Worm (Caenorhabditis elegans) whole organism, young adult: ENCODE data around the gene K12H6.12.

ENCODE experiments used
- B0019.2 ChIP-seq: fragments of 200-800 bp; sonication (Bioruptor generic); conservative IDR thresholded peaks from 2 replicates; pipeline ENCODE4 v1.3.6; 2022; ENCODE audit warnings: missing genetic modification reagents, missing genetic modification characterization, missing compliant biosample characterization
- B0035.1 ChIP-seq: sonication (generic microtip); optimal IDR thresholded peaks from 2 replicates; lab custom pipeline; 2016; ENCODE audit warnings: missing genetic modification characterization, mild to moderate bottlenecking, missing compliant biosample characterization, missing genotype, missing genetic modification reagents
- D2030.7 ChIP-seq: fragments of 200-800 bp; sonication (Bioruptor generic); IDR thresholded peaks from 2 replicates; pipeline ENCODE4 v1.3.6; 2022; ENCODE audit warnings: missing genetic modification reagents, missing genetic modification characterization, missing compliant biosample characterization
- F23B12.7 ChIP-seq: sonication (generic microtip); optimal IDR thresholded peaks from 2 replicates; lab custom pipeline; 2017; ENCODE audit warnings: missing genetic modification characterization, mild to moderate bottlenecking, missing compliant biosample characterization, antibody characterized with exemption, moderate library complexity; ENCODE audit not compliant: insufficient read depth
- F33H1.4 ChIP-seq: fragments of 200-800 bp; sonication (Bioruptor generic); IDR thresholded peaks from 2 replicates; pipeline ENCODE4 v1.3.6; 2022; ENCODE audit warnings: missing genetic modification reagents, missing genetic modification characterization, missing compliant biosample characterization
- T07F8.4 ChIP-seq: sonication (generic microtip); optimal IDR thresholded peaks from 2 replicates; lab custom pipeline; 2016; ENCODE audit warnings: mild to moderate bottlenecking, missing genetic modification characterization, moderate library complexity, missing compliant biosample characterization
- Y53F4B.3 ChIP-seq: fragments of 200-800 bp; sonication (Bioruptor generic); IDR thresholded peaks from 2 replicates; pipeline ENCODE4 v1.3.6; 2022; ENCODE audit warnings: missing genetic modification reagents, missing genetic modification characterization, missing compliant biosample characterization
- Y56A3A.18 ChIP-seq: fragments of 200-800 bp; sonication (Bioruptor generic); IDR thresholded peaks from 2 replicates; pipeline ENCODE4 v1.3.6; 2022; ENCODE audit warnings: missing genetic modification reagents, missing genetic modification characterization, missing compliant biosample characterization
- Y95B8A.8 ChIP-seq: fragments of 200-800 bp; sonication (Bioruptor generic); IDR thresholded peaks from 2 replicates; pipeline ENCODE4 v1.3.6; 2022; ENCODE audit warnings: missing genetic modification reagents, missing genetic modification characterization, missing compliant biosample characterization
- ZK185.1 ChIP-seq: sonication (generic microtip); optimal IDR thresholded peaks from 2 replicates; lab custom pipeline; 2016; ENCODE audit warnings: mild to moderate bottlenecking, missing genetic modification characterization, missing compliant biosample characterization; ENCODE audit not compliant: poor library complexity, severe bottlenecking
- athp-1 ChIP-seq: sonication (generic microtip); optimal IDR thresholded peaks from 2 replicates; lab custom pipeline; 2017; ENCODE audit warnings: mild to moderate bottlenecking, missing genetic modification characterization, missing compliant biosample characterization
- bed-1 ChIP-seq: fragments of 200-800 bp; sonication (Bioruptor generic); IDR thresholded peaks from 2 replicates; pipeline ENCODE4 v1.3.6; 2022; ENCODE audit warnings: missing genetic modification reagents, missing genetic modification characterization, missing compliant biosample characterization
- bed-2 ChIP-seq: fragments of 200-800 bp; sonication (Bioruptor generic); IDR thresholded peaks from 2 replicates; pipeline ENCODE4 v1.3.6; 2022; ENCODE audit warnings: missing genetic modification reagents, missing genetic modification characterization, missing compliant biosample characterization
- cebp-1 ChIP-seq, 2 experiments: fragments of 200-800 bp in 1 of 2; sonication (Bioruptor generic) in 1 of 2; sonication (generic microtip) in 1 of 2; IDR thresholded peaks in 1 of 2; optimal IDR thresholded peaks in 1 of 2; 2 replicates each; pipeline versions ENCODE4 v1.3.6 to Lab custom; 2017 to 2022; ENCODE audit warnings: missing compliant biosample characterization in 2 of 2, missing genetic modification characterization in 2 of 2, mild to moderate bottlenecking in 1 of 2, missing genetic modification reagents in 1 of 2, moderate library complexity in 1 of 2
- ceh-91 ChIP-seq: fragments of 200-800 bp; sonication (Bioruptor generic); IDR thresholded peaks from 2 replicates; pipeline ENCODE4 v1.3.6; 2022; ENCODE audit warnings: missing genetic modification reagents, missing genetic modification characterization, missing compliant biosample characterization
- dox-1 ChIP-seq: fragments of 200-800 bp; sonication (Bioruptor generic); IDR thresholded peaks from 2 replicates; pipeline ENCODE4 v1.3.6; 2022; ENCODE audit warnings: missing genetic modification reagents, missing genetic modification characterization, missing compliant biosample characterization
- fkh-3 ChIP-seq: sonication (generic microtip); optimal IDR thresholded peaks from 2 replicates; lab custom pipeline; 2016; ENCODE audit warnings: mild to moderate bottlenecking, missing genetic modification characterization, missing compliant biosample characterization
- gei-17 ChIP-seq: fragments of 200-800 bp; sonication (Bioruptor generic); optimal IDR thresholded peaks from 2 replicates; lab custom pipeline; 2018; ENCODE audit warnings: mild to moderate bottlenecking, missing genetic modification characterization, missing compliant biosample characterization
- hlh-12 ChIP-seq: sonication (generic microtip); optimal IDR thresholded peaks from 2 replicates; lab custom pipeline; 2016; ENCODE audit warnings: missing genetic modification characterization, missing compliant biosample characterization
- hmg-1.2 ChIP-seq: fragments of 200-800 bp; sonication (Bioruptor generic); IDR thresholded peaks from 2 replicates; pipeline ENCODE4 v1.3.6; 2022; ENCODE audit warnings: missing genetic modification reagents, missing genetic modification characterization, missing compliant biosample characterization
- hsf-1 ChIP-seq: fragments of 200-800 bp; sonication (Bioruptor generic); IDR thresholded peaks from 2 replicates; pipeline ENCODE4 v1.3.6; 2022; ENCODE audit warnings: missing genetic modification reagents, missing genetic modification characterization, missing compliant biosample characterization
- lag-1 ChIP-seq: fragments of 200-800 bp; sonication (Bioruptor generic); IDR thresholded peaks from 2 replicates; pipeline ENCODE4 v1.3.6; 2022; ENCODE audit warnings: missing genetic modification reagents, missing genetic modification characterization, missing compliant biosample characterization
- let-607 ChIP-seq, 2 experiments: fragments of 200-800 bp in 1 of 2; sonication (Bioruptor generic) in 1 of 2; sonication (generic microtip) in 1 of 2; optimal IDR thresholded peaks; 2 replicates each; lab custom pipeline; 2016 to 2018; ENCODE audit warnings: mild to moderate bottlenecking in 2 of 2, missing compliant biosample characterization in 2 of 2, missing genetic modification characterization in 2 of 2, moderate library complexity in 2 of 2, missing genotype in 1 of 2
- madf-10 ChIP-seq: sonication (generic microtip); optimal IDR thresholded peaks from 2 replicates; lab custom pipeline; 2016; ENCODE audit warnings: mild to moderate bottlenecking, missing genetic modification characterization, missing compliant biosample characterization
- mcd-1 ChIP-seq: fragments of 200-800 bp; sonication (Bioruptor generic); IDR thresholded peaks from 2 replicates; pipeline ENCODE4 v1.3.6; 2022; ENCODE audit warnings: missing genetic modification reagents, missing genetic modification characterization, missing compliant biosample characterization
- nfya-2 ChIP-seq: fragments of 200-800 bp; sonication (Bioruptor generic); IDR thresholded peaks from 2 replicates; pipeline ENCODE4 v1.3.6; 2022; ENCODE audit warnings: missing genetic modification reagents, missing genetic modification characterization, missing compliant biosample characterization
- nhr-80 ChIP-seq: sonication (generic microtip); optimal IDR thresholded peaks from 2 replicates; lab custom pipeline; 2016; ENCODE audit warnings: missing genetic modification characterization, missing compliant biosample characterization
- snpc-1.3 ChIP-seq: sonication (generic microtip); optimal IDR thresholded peaks from 2 replicates; lab custom pipeline; 2017; ENCODE audit warnings: missing genetic modification characterization, mild to moderate bottlenecking, missing compliant biosample characterization, antibody characterized with exemption, moderate library complexity, missing genotype, missing genetic modification reagents; ENCODE audit not compliant: insufficient read depth
- somi-1 ChIP-seq: fragments of 200-800 bp; sonication (Bioruptor generic); optimal IDR thresholded peaks from 2 replicates; lab custom pipeline; 2018; ENCODE audit warnings: mild to moderate bottlenecking, missing genetic modification characterization, missing compliant biosample characterization
- zfh-2 ChIP-seq: fragments of 200-800 bp; sonication (Bioruptor generic); conservative IDR thresholded peaks from 2 replicates; pipeline ENCODE4 v1.3.6; 2022; ENCODE audit warnings: missing genetic modification reagents, missing genetic modification characterization, missing compliant biosample characterization
- ztf-18 ChIP-seq: sonication (generic microtip); optimal IDR thresholded peaks from 2 replicates; lab custom pipeline; 2016; ENCODE audit warnings: missing genotype, mild to moderate bottlenecking, missing genetic modification characterization, missing compliant biosample characterization
- ztf-26 ChIP-seq: sonication (generic microtip); optimal IDR thresholded peaks from 2 replicates; lab custom pipeline; 2017; ENCODE audit warnings: missing genetic modification characterization, missing compliant biosample characterization
- ztf-3 ChIP-seq: fragments of 200-800 bp; sonication (Bioruptor generic); optimal IDR thresholded peaks from 2 replicates; lab custom pipeline; 2018; ENCODE audit warnings: mild to moderate bottlenecking, missing genetic modification characterization, missing compliant biosample characterization

Gene K12H6.12

DNA sequence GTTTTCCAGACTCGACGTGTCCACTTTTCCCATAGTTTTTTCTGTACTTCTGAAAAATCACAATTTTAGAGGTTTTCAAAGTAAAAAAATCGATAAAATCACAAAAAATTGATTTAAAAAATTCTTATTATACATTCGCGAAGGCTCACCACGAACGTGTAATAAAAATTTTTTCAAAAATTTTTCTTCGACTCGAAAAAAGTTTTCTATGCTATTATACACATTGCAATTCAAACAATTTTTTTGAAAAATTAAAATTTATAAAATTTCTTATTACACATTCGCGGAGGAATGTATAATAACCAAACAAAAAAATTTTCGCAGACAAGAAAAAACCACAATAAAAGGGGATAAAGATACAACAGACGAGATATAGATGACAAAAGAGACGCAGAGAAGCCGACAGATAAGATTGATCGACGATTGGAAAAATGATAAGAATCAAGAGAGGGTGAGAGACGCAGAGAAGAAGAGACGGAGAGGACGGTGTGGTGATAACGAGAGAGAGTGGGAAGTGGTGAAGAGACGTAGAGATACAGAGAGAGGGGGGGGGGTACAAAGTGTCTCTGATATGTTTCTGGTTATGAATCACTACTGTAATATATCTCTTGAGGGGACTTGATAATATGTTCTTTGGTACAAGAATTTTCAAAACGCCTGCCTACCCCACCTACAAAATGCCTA, 7.3 kb upstream of the K12H6.12 start, which contains the start of gene nhr-119 (continued):
- no peak for TF ChIP-seq B0019.2 (GFP tag; lab: Robert Waterston, UW)
- no peak for TF ChIP-seq Y56A3A.18 (GFP tag; lab: Robert Waterston, UW)
- TF ChIP-seq snpc-1.3 (tag; lab: Kevin White, UChicago), result no peak
- TF ChIP-seq hsf-1 (GFP tag; lab: Robert Waterston, UW), result no peak

DNA sequence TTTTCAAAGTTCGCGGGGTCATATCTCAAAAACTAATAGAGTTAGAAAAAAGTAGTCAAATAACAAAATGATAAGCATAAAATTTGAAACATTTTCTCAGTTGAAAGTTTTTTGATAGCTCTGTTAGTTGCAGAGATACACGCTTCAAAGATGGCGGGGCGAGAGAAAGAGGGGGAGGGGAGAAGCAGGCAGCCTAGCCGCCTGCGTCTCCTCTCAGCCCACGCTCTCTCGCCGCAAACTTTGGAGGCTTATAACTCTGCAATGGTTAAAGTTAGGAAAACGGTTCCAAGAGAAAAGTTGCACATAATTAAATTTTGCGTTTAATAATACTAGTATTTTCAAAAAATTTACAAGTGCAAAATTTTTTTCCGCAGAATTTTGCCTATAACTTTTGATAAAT, 6.2 kb upstream of the K12H6.12 start:
- TF ChIP-seq dox-1 (GFP tag; lab: Robert Waterston, UW) (no peak), zfh-2 (GFP tag; lab: Robert Waterston, UW) (peak; percentile 58; the same call in 1 of the 2 replicates), hmg-1.2 (peak; percentile 55), B0035.1 (tag; lab: Kevin White, UChicago) (no peak)

DNA sequence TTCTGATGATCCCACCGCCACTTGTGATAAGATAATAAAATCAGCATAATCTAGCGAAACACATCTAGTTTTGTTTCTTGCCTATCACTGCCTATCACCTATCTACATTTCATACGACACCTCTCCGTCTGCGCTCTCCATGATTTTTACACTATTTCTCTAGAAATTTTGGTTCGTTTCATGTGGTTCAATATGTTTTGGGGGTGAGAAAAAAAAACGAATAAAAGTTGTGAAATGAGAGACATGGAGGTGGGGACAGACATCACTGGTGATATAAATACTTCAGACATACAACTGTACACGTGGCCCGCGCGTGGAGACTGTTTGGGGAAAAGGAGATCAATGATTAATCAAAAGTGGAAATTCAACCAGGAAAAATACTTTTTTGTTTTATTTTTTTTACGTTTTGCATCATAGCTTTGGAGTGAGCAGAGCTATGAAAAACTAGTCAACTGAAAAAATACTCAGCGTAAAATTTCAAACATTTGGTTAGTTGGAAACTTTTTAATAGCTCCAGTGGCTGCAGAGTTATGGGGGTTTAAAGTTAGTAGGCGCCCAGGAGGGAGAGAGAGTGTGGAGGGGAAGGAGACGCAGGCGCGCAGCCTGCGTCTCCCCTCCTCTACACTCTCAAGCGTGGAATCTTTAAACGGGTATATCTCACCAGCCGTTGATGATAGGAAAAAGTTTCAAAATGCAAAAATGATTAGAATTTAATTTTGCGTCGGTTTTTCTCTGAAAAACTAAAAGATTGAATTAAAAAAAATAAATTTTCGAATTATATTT, 5.0 kb upstream of the K12H6.12 start:
- no peak for TF ChIP-seq F33H1.4 (GFP tag; lab: Robert Waterston, UW)
- TF ChIP-seq let-607 (tag; optimal IDR thresholded peaks at IDR 0.05; lab: Kevin White, UChicago), result no peak
- TF ChIP-seq nhr-80 (tag; lab: Kevin White, UChicago), result peak; percentile 75
- no peak for TF ChIP-seq bed-2
- TF ChIP-seq cebp-1 (GFP tag; IDR thresholded peaks at IDR 0.05; lab: Robert Waterston, UW), result no peak
- TF ChIP-seq cebp-1 (tag; optimal IDR thresholded peaks at IDR 0.05; lab: Kevin White, UChicago), result peak; percentile 44
- peak; percentile 91 for TF ChIP-seq hmg-1.2
- no peak for TF ChIP-seq Y95B8A.8 (GFP tag; lab: Robert Waterston, UW)
- no peak for TF ChIP-seq D2030.7 (GFP tag; lab: Robert Waterston, UW)

DNA sequence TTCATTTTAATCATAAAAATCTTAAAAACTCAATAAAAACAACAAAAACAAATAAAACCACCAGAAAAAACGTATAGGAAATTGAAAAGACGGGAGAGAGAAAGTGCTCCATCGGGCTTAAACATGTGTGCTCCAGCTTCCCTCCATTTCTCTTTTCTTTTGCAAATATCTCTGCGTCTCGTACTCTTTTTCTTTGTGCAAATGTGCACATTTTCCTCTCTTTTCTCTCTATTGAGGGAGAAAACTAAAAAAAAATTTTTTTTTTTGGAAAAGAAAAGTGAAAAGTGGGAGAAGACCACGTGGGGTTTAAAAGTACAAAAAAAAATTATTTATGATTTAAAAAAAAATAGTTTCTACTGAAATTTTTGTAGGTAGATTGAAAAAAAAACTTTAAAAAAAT, 3.7 kb upstream of the K12H6.12 start:
- peak; percentile 36 for TF ChIP-seq F23B12.7 (tag; lab: Kevin White, UChicago)
- peak; percentile 33; the same call in 1 of the 2 replicates for TF ChIP-seq hmg-1.2
- TF ChIP-seq mcd-1 (GFP tag; lab: Robert Waterston, UW), result no peak
- no peak for TF ChIP-seq ztf-26 (tag; lab: Kevin White, UChicago)
- no peak for TF ChIP-seq T07F8.4 (tag; lab: Kevin White, UChicago)
- peak; percentile 45 for TF ChIP-seq somi-1 (GFP tag; lab: Kevin White, UChicago)
- TF ChIP-seq cebp-1 (GFP tag; IDR thresholded peaks at IDR 0.05; lab: Robert Waterston, UW), result no peak
- peak; percentile 2 for TF ChIP-seq cebp-1 (tag; optimal IDR thresholded peaks at IDR 0.05; lab: Kevin White, UChicago)
- TF ChIP-seq bed-1 (GFP tag; lab: Robert Waterston, UW), result no peak
- no peak for TF ChIP-seq hlh-12 (tag; lab: Kevin White, UChicago)
- TF ChIP-seq ceh-91 (GFP tag; lab: Robert Waterston, UW), result no peak
- TF ChIP-seq lag-1 (GFP tag; lab: Robert Waterston, UW), result no peak
- TF ChIP-seq madf-10, result no peak
- no peak for TF ChIP-seq ztf-18 (tag; lab: Kevin White, UChicago)
- no peak for TF ChIP-seq gei-17 (GFP tag; lab: Kevin White, UChicago)
- no peak for TF ChIP-seq hsf-1 (GFP tag; lab: Robert Waterston, UW)
- TF ChIP-seq nfya-2 (GFP tag; lab: Robert Waterston, UW), result no peak
- TF ChIP-seq ZK185.1 (tag; lab: Kevin White, UChicago), result no peak
- TF ChIP-seq athp-1, result no peak
- no peak for TF ChIP-seq fkh-3 (tag; lab: Kevin White, UChicago)
- no peak for TF ChIP-seq Y53F4B.3
- no peak for TF ChIP-seq ztf-3 (GFP tag; lab: Kevin White, UChicago)
